Fruit fly (Drosophila melanogaster): ENCODE results near the gene CG4360.

Gene CG4360

dm6 chr3R:20350278-20350677 is 22.5 kb upstream of the CG4360 start:
- no peak for TF ChIP-seq Rel (GFP tag; optimal IDR thresholded peaks at IDR 0.05)
- no peak for TF ChIP-seq Rel (tag; optimal IDR thresholded peaks at IDR 0.05)
- no peak for TF ChIP-seq usp (GFP tag; optimal IDR thresholded peaks at IDR 0.05)

dm6 chr3R:20346903-20347302 is 19.1 kb upstream of the CG4360 start:
- TF ChIP-seq sage (GFP tag; optimal IDR thresholded peaks at IDR 0.05): no peak

dm6 chr3R:20338673-20339072 is 10.9 kb upstream of the CG4360 start, which contains the start of gene Ir92a:
Gene Ir92a (plus strand): TSS chr3R:20338973.
- TF ChIP-seq jim (GFP tag; optimal IDR thresholded peaks at IDR 0.05): no peak
- no peak for TF ChIP-seq dmrt93B (GFP tag; optimal IDR thresholded peaks at IDR 0.05)
- no peak for TF ChIP-seq Hnf4 (GFP tag; optimal IDR thresholded peaks at IDR 0.05)
- TF ChIP-seq Myc (optimal IDR thresholded peaks at IDR 0.05): no peak
- TF ChIP-seq dl (GFP tag; optimal IDR thresholded peaks at IDR 0.05; ENCODE audit: insufficient read depth in 1 of 2, partially characterized antibody in 2 of 2): no peak
- TF ChIP-seq GATAd (GFP tag; optimal IDR thresholded peaks at IDR 0.05): no peak
- no peak for TF ChIP-seq br (GFP tag; optimal IDR thresholded peaks at IDR 0.05)
- TF ChIP-seq rgr (GFP tag; optimal IDR thresholded peaks at IDR 0.05): no peak
- no peak for TF ChIP-seq Mio (GFP tag; optimal IDR thresholded peaks at IDR 0.05)
- no peak for TF ChIP-seq HLH106 (tag; optimal IDR thresholded peaks at IDR 0.05)
- TF ChIP-seq sage (GFP tag; optimal IDR thresholded peaks at IDR 0.05): no peak
- TF ChIP-seq woc (GFP tag; optimal IDR thresholded peaks at IDR 0.05): no peak
- no peak for TF ChIP-seq fru (GFP tag; optimal IDR thresholded peaks at IDR 0.05)
- no peak for TF ChIP-seq CrebA (GFP tag; optimal IDR thresholded peaks at IDR 0.05; ENCODE audit: borderline replicate concordance)
- no peak for TF ChIP-seq brk (GFP tag; optimal IDR thresholded peaks at IDR 0.05)
- no peak for TF ChIP-seq h (GFP tag; optimal IDR thresholded peaks at IDR 0.05)
- TF ChIP-seq pan (optimal IDR thresholded peaks at IDR 0.05): no peak
- TF ChIP-seq foxo (GFP tag; optimal IDR thresholded peaks at IDR 0.05): no peak
- TF ChIP-seq dsf (GFP tag; optimal IDR thresholded peaks at IDR 0.05; ENCODE audit: borderline replicate concordance): no peak
- TF ChIP-seq sv (GFP tag; optimal IDR thresholded peaks at IDR 0.05): no peak

dm6 chr3R:20332688-20333087 is 4.9 kb upstream of the CG4360 start:
- TF ChIP-seq tai (GFP tag; optimal IDR thresholded peaks at IDR 0.05) (no peak), brk (GFP tag; optimal IDR thresholded peaks at IDR 0.05) (no peak)

- TF ChIP-seq woc (GFP tag; optimal IDR thresholded peaks at IDR 0.05): no peak
- no peak for TF ChIP-seq Jra (GFP tag; optimal IDR thresholded peaks at IDR 0.05)
- no peak for TF ChIP-seq Myc (optimal IDR thresholded peaks at IDR 0.05)
- TF ChIP-seq ey (GFP tag; optimal IDR thresholded peaks at IDR 0.05): no peak
- TF ChIP-seq sage (GFP tag; optimal IDR thresholded peaks at IDR 0.05): no peak
- TF ChIP-seq Vsx2 (GFP tag; optimal IDR thresholded peaks at IDR 0.05; ENCODE audit: partially characterized antibody): no peak
- TF ChIP-seq CG32264 (GFP tag; optimal IDR thresholded peaks at IDR 0.05): no peak
- TF ChIP-seq CrebA (GFP tag; optimal IDR thresholded peaks at IDR 0.05; ENCODE audit: borderline replicate concordance): no peak
- TF ChIP-seq dsf (GFP tag; optimal IDR thresholded peaks at IDR 0.05; ENCODE audit: borderline replicate concordance): no peak
- TF ChIP-seq N (GFP tag; optimal IDR thresholded peaks at IDR 0.05): no peak
- TF ChIP-seq tai (GFP tag; optimal IDR thresholded peaks at IDR 0.05): no peak
- no peak for TF ChIP-seq pan (optimal IDR thresholded peaks at IDR 0.05)
- no peak for TF ChIP-seq lola (GFP tag; optimal IDR thresholded peaks at IDR 0.05)
- TF ChIP-seq jim (GFP tag; optimal IDR thresholded peaks at IDR 0.05): no peak
- no peak for TF ChIP-seq Mio (GFP tag; optimal IDR thresholded peaks at IDR 0.05)
- TF ChIP-seq usp (GFP tag; optimal IDR thresholded peaks at IDR 0.05): no peak
- no peak for TF ChIP-seq psq (GFP tag; optimal IDR thresholded peaks at IDR 0.05)
Observed at dm6 chr3R:20318166-20318690, 9.6 kb downstream of the CG4360 start.
